Worm (Caenorhabditis elegans): ENCODE measurements around the gene tsp-2.

- TF ChIP-seq Y53F4B.3 (GFP tag; IDR thresholded peaks at IDR 0.05) (no peak), nfyb-1 (GFP tag; IDR thresholded peaks at IDR 0.05) (no peak), ztf-22 (GFP tag; optimal IDR thresholded peaks at IDR 0.05) (no peak)
Measured at ce11 chrIII:8240948-8241347, 3.2 kb upstream of the tsp-2 start.

Measured in whole organism, young adult.